Fruit fly (Drosophila melanogaster): Measurements from ENCODE around the gene Adi1.

Gene Adi1

DNA sequence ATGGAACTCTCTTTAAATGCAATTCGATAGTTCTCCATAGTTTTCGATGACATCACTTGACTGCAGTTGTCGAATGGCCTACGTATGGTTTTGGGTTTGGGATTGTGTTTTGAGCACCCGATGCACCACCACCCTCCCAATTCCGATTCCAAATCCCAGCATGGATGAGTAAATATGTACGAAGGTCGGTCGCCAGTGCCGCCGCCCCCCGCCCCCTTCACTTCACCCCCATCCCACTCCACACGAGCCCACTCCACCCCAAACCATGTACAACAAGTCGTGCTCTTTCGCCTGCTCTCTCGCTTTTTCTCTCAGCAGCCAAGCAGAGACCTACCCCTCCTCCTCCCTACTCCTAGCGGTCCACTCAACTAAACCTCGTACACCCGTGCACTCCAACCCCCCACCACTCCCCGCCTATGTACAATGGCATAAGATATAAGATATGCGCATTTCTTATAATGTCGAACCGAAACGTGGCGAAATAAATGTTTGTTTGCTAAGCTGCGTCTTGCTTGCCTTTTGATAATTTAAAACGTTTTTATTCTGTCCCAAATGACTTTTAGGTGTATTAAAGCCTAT lies 17.6 kb downstream of the Adi1 start (continued):
- no peak for TF ChIP-seq Dip2 (GFP tag; IDR thresholded peaks at IDR 0.05)
- no peak for TF ChIP-seq NFAT (GFP tag; IDR thresholded peaks at IDR 0.05)
- TF ChIP-seq CG10654 (GFP tag; optimal IDR thresholded peaks at IDR 0.05) = no peak
- TF ChIP-seq jigr1 (GFP tag; IDR thresholded peaks at IDR 0.05) = no peak
- TF ChIP-seq Xbp1 (GFP tag; optimal IDR thresholded peaks at IDR 0.05) = no peak
- no peak for TF ChIP-seq Ets97D (GFP tag; optimal IDR thresholded peaks at IDR 0.05)
- TF ChIP-seq stwl (tag; optimal IDR thresholded peaks at IDR 0.05) = no peak
- TF ChIP-seq bigmax (GFP tag; optimal IDR thresholded peaks at IDR 0.05) = no peak
- TF ChIP-seq lov (optimal IDR thresholded peaks at IDR 0.05) = no peak
- TF ChIP-seq lov (GFP tag; IDR thresholded peaks at IDR 0.05) = 0 out of 3 replicates have a peak, but pooled peaks have one; percentile 56
- TF ChIP-seq CG3281 (GFP tag; optimal IDR thresholded peaks at IDR 0.05) = no peak
- TF ChIP-seq CG10366 (GFP tag; IDR thresholded peaks at IDR 0.05) = 0 out of 2 replicates have a peak, but pooled peaks have one; percentile 9
- TF ChIP-seq crol (GFP tag; IDR thresholded peaks at IDR 0.05) = peak; percentile 99
- TF ChIP-seq kni (GFP tag; optimal IDR thresholded peaks at IDR 0.05) = peak; percentile 56
- peak; percentile 31; the same call in 1 of the 2 replicates for TF ChIP-seq Rfx (GFP tag; IDR thresholded peaks at IDR 0.05)
- TF ChIP-seq sob (GFP tag; IDR thresholded peaks at IDR 0.05) = peak; percentile 39

DNA sequence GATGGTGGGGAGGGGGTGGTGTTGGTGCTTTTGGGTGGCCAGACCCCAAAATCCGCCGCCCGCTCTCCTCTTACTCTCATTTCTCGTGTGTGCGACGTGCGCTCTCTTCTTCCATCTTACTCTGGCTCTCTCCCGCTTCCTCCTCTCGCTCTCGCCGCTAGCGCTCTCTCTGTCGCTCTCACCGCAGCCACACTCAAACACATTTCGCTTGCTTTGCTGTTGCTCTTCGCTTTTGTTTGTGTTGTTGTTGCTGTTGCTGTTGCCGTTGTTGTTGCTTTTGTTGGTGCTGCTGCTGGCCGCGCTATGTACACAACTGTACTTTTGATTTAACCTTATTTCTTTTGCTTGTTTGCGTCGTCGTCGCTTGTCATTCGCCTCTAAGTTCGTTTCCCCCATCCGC lies 18.6 kb downstream of the Adi1 start:
- TF ChIP-seq en (GFP tag; optimal IDR thresholded peaks at IDR 0.05) = no peak
- no peak for TF ChIP-seq Gug (GFP tag; IDR thresholded peaks at IDR 0.05)
- TF ChIP-seq CG12391 (tag; optimal IDR thresholded peaks at IDR 0.05) = no peak
- TF ChIP-seq twi (tag; optimal IDR thresholded peaks at IDR 0.05) = no peak
- TF ChIP-seq unpg (GFP tag; optimal IDR thresholded peaks at IDR 0.05) = no peak
- TF ChIP-seq CG32772 (GFP tag; IDR thresholded peaks at IDR 0.05) = no peak
- no peak for TF ChIP-seq Dfd (GFP tag; optimal IDR thresholded peaks at IDR 0.05)
- TF ChIP-seq Taf1 (GFP tag; IDR thresholded peaks at IDR 0.05) = no peak
- TF ChIP-seq grau (tag; optimal IDR thresholded peaks at IDR 0.05) = no peak
- no peak for TF ChIP-seq CG8944 (GFP tag; optimal IDR thresholded peaks at IDR 0.05)
- TF ChIP-seq Bdp1 (GFP tag; optimal IDR thresholded peaks at IDR 0.05) = no peak
- no peak for TF ChIP-seq NFAT (GFP tag; IDR thresholded peaks at IDR 0.05)
- TF ChIP-seq al (GFP tag; IDR thresholded peaks at IDR 0.05) = no peak
- TF ChIP-seq Antp (GFP tag; optimal IDR thresholded peaks at IDR 0.05) = no peak
- peak; percentile 52; the same call in 2 of the 3 replicates for TF ChIP-seq ci (GFP tag; IDR thresholded peaks at IDR 0.05)
- no peak for TF ChIP-seq Doc2 (GFP tag; IDR thresholded peaks at IDR 0.05)
- peak; percentile 31; the same call in 2 of the 3 replicates for TF ChIP-seq so (GFP tag; IDR thresholded peaks at IDR 0.05)
- TF ChIP-seq Drgx (GFP tag; IDR thresholded peaks at IDR 0.05) = peak; percentile 16; the same call in 1 of the 2 replicates
- no peak for TF ChIP-seq cas (GFP tag; IDR thresholded peaks at IDR 0.05)
- peak; percentile 32; the same call in 1 of the 2 replicates for TF ChIP-seq CG9932 (GFP tag; IDR thresholded peaks at IDR 0.05)
- no peak for TF ChIP-seq hkb (optimal IDR thresholded peaks at IDR 0.05)
- peak; percentile 45; the same call in 1 of the 2 replicates for TF ChIP-seq hkb (GFP tag; IDR thresholded peaks at IDR 0.05)
- no peak for TF ChIP-seq odd (GFP tag; optimal IDR thresholded peaks at IDR 0.05)
- no peak for TF ChIP-seq CG14860 (GFP tag; IDR thresholded peaks at IDR 0.05; ENCODE audit: partially characterized antibody)
- TF ChIP-seq CG31441 (GFP tag; IDR thresholded peaks at IDR 0.05) = no peak
- no peak for TF ChIP-seq CG14710 (tag; optimal IDR thresholded peaks at IDR 0.05)
- TF ChIP-seq pita (GFP tag; optimal IDR thresholded peaks at IDR 0.05) = no peak
- no peak for TF ChIP-seq Lim3 (GFP tag; IDR thresholded peaks at IDR 0.05)
- no peak for TF ChIP-seq CG18764 (GFP tag; optimal IDR thresholded peaks at IDR 0.05)
- TF ChIP-seq Eip74EF (GFP tag; optimal IDR thresholded peaks at IDR 0.05) = no peak
- TF ChIP-seq B-H2 (GFP tag; optimal IDR thresholded peaks at IDR 0.05) = peak; percentile 3
- TF ChIP-seq CG17802 (tag; optimal IDR thresholded peaks at IDR 0.05) = no peak
- TF ChIP-seq gt (GFP tag; IDR thresholded peaks at IDR 0.05) = no peak
- peak; percentile 23 for TF ChIP-seq CG17385 (GFP tag; optimal IDR thresholded peaks at IDR 0.05)
- TF ChIP-seq Scr (GFP tag; IDR thresholded peaks at IDR 0.05; ENCODE audit: partially characterized antibody) = no peak
- TF ChIP-seq CG1792 (GFP tag; optimal IDR thresholded peaks at IDR 0.05) = no peak
- no peak for TF ChIP-seq Nf-YB (GFP tag; optimal IDR thresholded peaks at IDR 0.05)
